Worm (Caenorhabditis elegans) whole organism, late embryonic: ENCODE data around the gene srg-38.

Experiments
- C38D4.7 ChIP-seq: fragments of 200-800 bp; sonication (Bioruptor generic); optimal IDR thresholded peaks from 2 replicates; lab custom pipeline; 2018; ENCODE audit warnings: mild to moderate bottlenecking, missing genetic modification characterization, moderate library complexity, missing compliant biosample characterization
- F13H6.1 ChIP-seq: sonication (generic microtip); optimal IDR thresholded peaks from 2 replicates; lab custom pipeline; 2016; ENCODE audit warnings: missing genetic modification characterization, missing compliant biosample characterization
- K09A11.1 ChIP-seq: sonication (generic microtip); optimal IDR thresholded peaks from 2 replicates; lab custom pipeline; 2017; ENCODE audit warnings: antibody characterized with exemption, mild to moderate bottlenecking, missing genetic modification characterization, missing compliant biosample characterization; ENCODE audit not compliant: insufficient read depth
- T23F11.4 ChIP-seq: fragments of 200-800 bp; sonication (Bioruptor generic); optimal IDR thresholded peaks from 2 replicates; lab custom pipeline; 2018; ENCODE audit warnings: mild to moderate bottlenecking, missing genetic modification characterization, missing compliant biosample characterization
- ahr-1 ChIP-seq: sonication (generic microtip); optimal IDR thresholded peaks from 2 replicates; lab custom pipeline; 2016; ENCODE audit warnings: missing genetic modification characterization, missing compliant biosample characterization
- ama-1 ChIP-seq: fragments of 150-350 bp; optimal IDR thresholded peaks from 2 replicates; lab custom pipeline; 2014
- ceh-2 ChIP-seq: sonication (generic microtip); optimal IDR thresholded peaks from 2 replicates; lab custom pipeline; 2016; ENCODE audit warnings: missing genotype, missing genetic modification characterization, missing compliant biosample characterization
- ceh-30 ChIP-seq: fragments of 150-350 bp; optimal IDR thresholded peaks from 2 replicates; lab custom pipeline; 2014; ENCODE audit warnings: missing biosample characterization, missing genetic modification characterization
- ceh-45 ChIP-seq: fragments of 200-800 bp; sonication (Bioruptor generic); IDR thresholded peaks from 2 replicates; pipeline ENCODE4 v1.3.6; 2022; ENCODE audit warnings: missing genetic modification reagents, missing genetic modification characterization, missing compliant biosample characterization
- ceh-48 ChIP-seq: sonication (generic microtip); optimal IDR thresholded peaks from 2 replicates; lab custom pipeline; 2016; ENCODE audit warnings: missing genetic modification characterization, inconsistent platforms, missing compliant biosample characterization
- ceh-6 ChIP-seq: fragments of 200-800 bp; sonication (Bioruptor generic); optimal IDR thresholded peaks from 2 replicates; lab custom pipeline; 2018; ENCODE audit warnings: mild to moderate bottlenecking, missing genetic modification characterization, missing compliant biosample characterization
- che-1 ChIP-seq: sonication (generic microtip); optimal IDR thresholded peaks from 2 replicates; lab custom pipeline; 2016; ENCODE audit warnings: mild to moderate bottlenecking, missing genetic modification characterization, missing compliant biosample characterization
- dmd-4 ChIP-seq: sonication (generic microtip); optimal IDR thresholded peaks from 2 replicates; lab custom pipeline; 2016; ENCODE audit warnings: borderline replicate concordance, missing genetic modification characterization, missing compliant biosample characterization
- dve-1 ChIP-seq: sonication (generic microtip); optimal IDR thresholded peaks from 2 replicates; lab custom pipeline; 2017; ENCODE audit warnings: antibody characterized with exemption, mild to moderate bottlenecking, missing genetic modification characterization, missing compliant biosample characterization
- elt-2 ChIP-seq: sonication (generic microtip); optimal IDR thresholded peaks from 2 replicates; lab custom pipeline; 2016; ENCODE audit warnings: missing genetic modification reagents, missing genetic modification characterization, missing compliant biosample characterization
- elt-4 ChIP-seq: sonication (generic microtip); optimal IDR thresholded peaks from 2 replicates; lab custom pipeline; 2016; ENCODE audit warnings: missing genetic modification characterization, missing compliant biosample characterization
- ets-4 ChIP-seq: sonication (generic microtip); optimal IDR thresholded peaks from 2 replicates; lab custom pipeline; 2016; ENCODE audit warnings: missing genetic modification characterization, missing compliant biosample characterization
- eyg-1 ChIP-seq: sonication (generic microtip); optimal IDR thresholded peaks from 2 replicates; lab custom pipeline; 2016; ENCODE audit warnings: missing genotype, missing genetic modification characterization, missing compliant biosample characterization
- fkh-10 ChIP-seq: fragments of 150-350 bp; optimal IDR thresholded peaks from 2 replicates; lab custom pipeline; 2014; ENCODE audit warnings: missing biosample characterization, missing genetic modification reagents, missing genetic modification characterization
- fkh-6 ChIP-seq: sonication (generic microtip); optimal IDR thresholded peaks from 2 replicates; lab custom pipeline; 2016; ENCODE audit warnings: missing genetic modification characterization, missing compliant biosample characterization
- gmeb-2 ChIP-seq: sonication (generic microtip); optimal IDR thresholded peaks from 2 replicates; lab custom pipeline; 2016; ENCODE audit warnings: missing genetic modification characterization, inconsistent platforms, missing compliant biosample characterization
- hlh-15 ChIP-seq: sonication (generic microtip); optimal IDR thresholded peaks from 2 replicates; lab custom pipeline; 2016; ENCODE audit warnings: missing genetic modification characterization, missing compliant biosample characterization
- hlh-30 ChIP-seq: sonication (generic microtip); optimal IDR thresholded peaks from 2 replicates; lab custom pipeline; 2017; ENCODE audit warnings: antibody characterized with exemption, missing genetic modification characterization, missing compliant biosample characterization; ENCODE audit not compliant: insufficient read depth
- lin-11 ChIP-seq: fragments of 200-800 bp; sonication (Bioruptor generic); optimal IDR thresholded peaks from 2 replicates; lab custom pipeline; 2018; ENCODE audit warnings: mild to moderate bottlenecking, missing genetic modification characterization, missing compliant biosample characterization
- madf-2 ChIP-seq: sonication (generic microtip); optimal IDR thresholded peaks from 2 replicates; lab custom pipeline; 2017; ENCODE audit warnings: missing genetic modification characterization, missing compliant biosample characterization
- mec-3 ChIP-seq: sonication (generic microtip); optimal IDR thresholded peaks from 2 replicates; lab custom pipeline; 2016; ENCODE audit warnings: borderline replicate concordance, missing genetic modification characterization, missing compliant biosample characterization
- nfya-1 ChIP-seq: sonication (generic microtip); optimal IDR thresholded peaks from 2 replicates; lab custom pipeline; 2017; ENCODE audit warnings: missing genetic modification characterization, mild to moderate bottlenecking, missing compliant biosample characterization, antibody characterized with exemption, moderate library complexity
- nhr-11 ChIP-seq: fragments of 150-350 bp; optimal IDR thresholded peaks from 2 replicates; lab custom pipeline; 2014; ENCODE audit warnings: missing biosample characterization, missing genetic modification characterization
- nhr-232 ChIP-seq: sonication (generic microtip); optimal IDR thresholded peaks from 2 replicates; lab custom pipeline; 2016; ENCODE audit warnings: missing genetic modification characterization, missing compliant biosample characterization
- npax-4 ChIP-seq: sonication (generic microtip); optimal IDR thresholded peaks from 2 replicates; lab custom pipeline; 2016; ENCODE audit warnings: missing genetic modification characterization, missing compliant biosample characterization
- odd-2 ChIP-seq: sonication (generic microtip); optimal IDR thresholded peaks from 2 replicates; lab custom pipeline; 2017; ENCODE audit warnings: antibody characterized with exemption, mild to moderate bottlenecking, missing genetic modification characterization, missing compliant biosample characterization
- pag-3 ChIP-seq: sonication (generic microtip); optimal IDR thresholded peaks from 2 replicates; lab custom pipeline; 2016; ENCODE audit warnings: missing compliant biosample characterization, missing genetic modification characterization, borderline replicate concordance
- pat-9 ChIP-seq: fragments of 200-800 bp; sonication (Bioruptor generic); optimal IDR thresholded peaks from 2 replicates; lab custom pipeline; 2018; ENCODE audit warnings: mild to moderate bottlenecking, missing genetic modification characterization, moderate library complexity, missing compliant biosample characterization
- pha-2 ChIP-seq: sonication (generic microtip); optimal IDR thresholded peaks from 2 replicates; lab custom pipeline; 2017; ENCODE audit warnings: mild to moderate bottlenecking, missing genetic modification characterization, missing compliant biosample characterization
- pros-1 ChIP-seq: fragments of 150-350 bp; optimal IDR thresholded peaks from 2 replicates; lab custom pipeline; 2014; ENCODE audit warnings: missing biosample characterization, missing genetic modification reagents, missing genetic modification characterization
- ref-2 ChIP-seq: sonication (generic microtip); optimal IDR thresholded peaks from 2 replicates; lab custom pipeline; 2016; ENCODE audit warnings: missing genetic modification characterization, missing compliant biosample characterization
- tbx-2 ChIP-seq: sonication (generic microtip); optimal IDR thresholded peaks from 2 replicates; lab custom pipeline; 2016; ENCODE audit warnings: missing genetic modification characterization, missing compliant biosample characterization
- unc-42 ChIP-seq: sonication (generic microtip); optimal IDR thresholded peaks from 2 replicates; lab custom pipeline; 2016; ENCODE audit warnings: missing genotype, missing genetic modification characterization, missing compliant biosample characterization
- unc-55 ChIP-seq: sonication (generic microtip); optimal IDR thresholded peaks from 2 replicates; lab custom pipeline; 2017; ENCODE audit warnings: missing biosample characterization, missing genetic modification reagents, missing genetic modification characterization
- zip-5 ChIP-seq: sonication (generic microtip); optimal IDR thresholded peaks from 2 replicates; lab custom pipeline; 2016; ENCODE audit warnings: missing genetic modification characterization, missing compliant biosample characterization

srg-38 gene

ce11 chrV:11180951-11181350 lies 25.5 kb upstream of the srg-38 start:
- TF ChIP-seq hlh-15 (no peak), ceh-48 (no peak), ama-1 (lab: Kevin White, UChicago) (no peak), che-1 (tag; lab: Kevin White, UChicago) (no peak), tbx-2 (no peak), eyg-1 (no peak), K09A11.1 (tag; lab: Kevin White, UChicago) (no peak), ref-2 (tag; lab: Kevin White, UChicago) (no peak), C38D4.7 (GFP tag; lab: Kevin White, UChicago) (no peak), nhr-232 (tag; lab: Kevin White, UChicago) (no peak), ceh-45 (GFP tag; lab: Robert Waterston, UW) (no peak), pag-3 (no peak), elt-2 (tag; lab: Kevin White, UChicago) (no peak), nhr-11 (tag; lab: Kevin White, UChicago) (no peak)

- TF ChIP-seq eyg-1 (no peak), pros-1 (no peak), tbx-2 (no peak), che-1 (tag; lab: Kevin White, UChicago) (no peak), ceh-6 (no peak), hlh-30 (tag; lab: Kevin White, UChicago) (no peak), elt-4 (tag; lab: Kevin White, UChicago) (no peak), mec-3 (tag; lab: Kevin White, UChicago) (no peak), gmeb-2 (tag; lab: Kevin White, UChicago) (no peak), madf-2 (tag; lab: Kevin White, UChicago) (no peak), nfya-1 (no peak), fkh-6 (no peak)
Measured at ce11 chrV:11177577-11177976, 22.1 kb upstream of the srg-38 start, which contains the start of gene gpa-1. Gene gpa-1, minus strand, starts transcription at chrV:11177677.

ce11 chrV:11176693-11177304 lies 21.3 kb upstream of the srg-38 start:
- peak; percentile 46 for TF ChIP-seq elt-2 (tag; lab: Kevin White, UChicago)

DNA sequence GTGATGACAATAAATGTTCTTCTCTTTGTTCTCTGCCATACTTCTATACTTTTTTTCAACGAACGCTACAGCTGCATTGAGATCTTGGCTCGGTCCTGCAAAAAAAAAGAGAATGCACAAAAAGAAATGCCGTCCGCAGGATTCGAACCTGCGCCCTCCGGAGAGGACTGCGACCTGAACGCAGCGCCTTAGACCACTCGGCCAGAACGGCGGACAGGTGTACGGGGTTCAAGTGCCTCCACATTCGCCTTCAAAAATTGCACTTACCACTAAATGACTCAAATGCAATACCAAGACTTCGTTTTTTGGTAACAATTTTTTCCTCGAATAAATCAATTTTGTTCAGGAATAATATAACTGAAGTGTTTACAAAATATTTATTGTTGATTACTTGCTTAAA lies 19.2 kb upstream of the srg-38 start:
- TF ChIP-seq zip-5 (no peak), pha-2 (no peak), dmd-4 (tag; lab: Kevin White, UChicago) (no peak), pat-9 (tag; lab: Kevin White, UChicago) (no peak), nfya-1 (no peak), ceh-30 (tag; lab: Kevin White, UChicago) (no peak), hlh-15 (no peak), unc-55 (GFP tag; lab: Kevin White, UChicago) (no peak), odd-2 (tag; lab: Kevin White, UChicago) (no peak)

DNA sequence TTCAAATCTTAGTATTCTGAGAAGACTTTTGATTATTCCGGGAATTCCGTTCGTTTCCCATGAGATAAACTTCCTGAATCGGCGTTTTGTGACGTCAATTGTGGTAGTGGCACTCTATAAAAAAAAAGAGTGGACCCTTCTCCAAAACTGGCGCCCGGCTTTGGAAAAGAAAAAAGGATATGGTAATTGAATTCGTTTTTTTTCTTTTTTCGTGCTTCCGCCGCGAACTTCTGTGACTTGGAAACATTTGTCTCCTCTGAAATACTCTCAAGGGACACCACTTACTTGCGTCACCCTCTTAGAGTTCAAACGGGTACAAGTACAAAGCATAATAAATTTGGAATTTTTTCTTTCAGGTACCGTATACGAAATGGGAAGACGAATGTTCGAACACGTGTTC lies 17.2 kb upstream of the srg-38 start:
- TF ChIP-seq F13H6.1 (tag; lab: Kevin White, UChicago) (no peak), dmd-4 (tag; lab: Kevin White, UChicago) (no peak), ref-2 (tag; lab: Kevin White, UChicago) (no peak), unc-42 (tag; lab: Kevin White, UChicago) (peak; percentile 31), ahr-1 (tag; lab: Kevin White, UChicago) (no peak)

ce11 chrV:11171906-11172305 lies 16.5 kb upstream of the srg-38 start, which contains the start of gene T19C4.5:
Gene T19C4.5, plus strand, starts transcription at chrV:11172213.
- TF ChIP-seq T23F11.4 (no peak), dve-1 (tag; lab: Kevin White, UChicago) (no peak), lin-11 (tag; lab: Kevin White, UChicago) (no peak), fkh-10 (GFP tag; lab: Kevin White, UChicago) (no peak), elt-2 (tag; lab: Kevin White, UChicago) (no peak), ceh-2 (no peak), che-1 (tag; lab: Kevin White, UChicago) (no peak), hlh-30 (tag; lab: Kevin White, UChicago) (no peak), ets-4 (tag; lab: Kevin White, UChicago) (no peak), pros-1 (no peak), npax-4 (no peak), pat-9 (tag; lab: Kevin White, UChicago) (no peak), hlh-15 (no peak), madf-2 (tag; lab: Kevin White, UChicago) (no peak)
